Worm (Caenorhabditis elegans) whole organism, L1 larva: ENCODE data around the gene msp-142.

Experiments used
- dpl-1 ChIP-seq, 3 experiments: fragments of 150-350 bp in 2 of 3; sonication (generic microtip) in 1 of 3; optimal IDR thresholded peaks; 2 replicates each; lab custom pipeline; 2014 to 2017; ENCODE audit warnings: missing biosample characterization in 3 of 3, missing genetic modification characterization in 3 of 3, missing genetic modification reagents in 3 of 3
- jun-1 ChIP-seq: fragments of 150-350 bp; optimal IDR thresholded peaks from 2 replicates; lab custom pipeline; 2014; ENCODE audit warnings: missing biosample characterization, missing genetic modification reagents, missing genetic modification characterization
- lsy-2 ChIP-seq, 2 experiments: fragments of 150-350 bp; optimal IDR thresholded peaks; 2 replicates each; lab custom pipeline; 2014; ENCODE audit warnings: missing biosample characterization in 2 of 2, missing genetic modification characterization in 2 of 2
- nhr-237 ChIP-seq: fragments of 150-350 bp; optimal IDR thresholded peaks from 2 replicates; lab custom pipeline; 2014; ENCODE audit warnings: missing biosample characterization, missing genetic modification characterization
- unc-62 ChIP-seq: fragments of 150-350 bp; optimal IDR thresholded peaks from 2 replicates; lab custom pipeline; 2014; ENCODE audit warnings: missing biosample characterization, missing genetic modification reagents, missing genetic modification characterization
- zag-1 ChIP-seq: fragments of 150-350 bp; optimal IDR thresholded peaks from 2 replicates; lab custom pipeline; 2014; ENCODE audit warnings: missing biosample characterization, missing genetic modification characterization

DNA sequence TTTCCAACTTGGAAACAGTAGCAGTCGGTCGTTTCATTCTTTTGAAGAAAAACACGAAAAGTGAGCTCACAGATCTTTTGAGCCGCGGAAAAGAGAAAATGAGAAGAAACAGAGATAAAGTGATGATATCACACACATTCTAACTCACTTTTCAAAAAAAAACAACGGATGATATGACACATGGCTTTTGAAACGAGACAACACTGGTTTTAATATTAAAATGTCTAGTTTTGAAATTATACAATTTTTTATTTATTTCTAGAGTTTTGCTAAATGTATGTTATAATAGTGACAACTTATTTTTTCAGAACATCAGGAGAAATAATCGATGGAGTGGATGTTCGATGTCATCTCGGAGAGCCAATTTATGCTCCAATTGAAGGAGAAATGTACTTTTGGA lies 5.2 kb upstream of the msp-142 start, which contains the start of gene K05F1.14:
- no peak for TF ChIP-seq lsy-2 (tag; optimal IDR thresholded peaks at IDR 0.05; lab: Kevin White, UChicago)
- no peak for TF ChIP-seq zag-1 (tag; lab: Kevin White, UChicago)
- no peak for TF ChIP-seq nhr-237 (tag; lab: Kevin White, UChicago)
- TF ChIP-seq dpl-1 (GFP tag; optimal IDR thresholded peaks at IDR 0.05; lab: Kevin White, UChicago) = no peak
- no peak for TF ChIP-seq unc-62 (GFP tag; lab: Kevin White, UChicago)
- no peak for TF ChIP-seq jun-1 (tag; lab: Kevin White, UChicago)
